Worm (Caenorhabditis elegans) whole organism, mixed stage, embryonic: ENCODE results near the gene lron-5.

Source experiments
- blmp-1 ChIP-seq: fragments of 150-350 bp; optimal IDR thresholded peaks from 2 replicates; lab custom pipeline; 2014; ENCODE audit warnings: missing biosample characterization, missing genetic modification characterization
- ceh-83 ChIP-seq: fragments of 200-800 bp; sonication (Bioruptor generic); optimal IDR thresholded peaks from 2 replicates; lab custom pipeline; 2018; ENCODE audit warnings: mild to moderate bottlenecking, missing genetic modification characterization, missing compliant biosample characterization
- cnd-1 ChIP-seq: fragments of 200-800 bp; sonication (Bioruptor generic); optimal IDR thresholded peaks from 2 replicates; lab custom pipeline; 2018; ENCODE audit warnings: mild to moderate bottlenecking, missing genetic modification characterization, missing compliant biosample characterization
- drap-1 ChIP-seq: fragments of 200-800 bp; sonication (Bioruptor generic); optimal IDR thresholded peaks from 3 replicates; lab custom pipeline; 2018; ENCODE audit warnings: mild to moderate bottlenecking, missing genetic modification characterization, missing compliant biosample characterization
- lin-13 ChIP-seq: fragments of 150-350 bp; optimal IDR thresholded peaks from 2 replicates; lab custom pipeline; 2014; ENCODE audit warnings: missing biosample characterization, missing genetic modification characterization
- lsy-2 ChIP-seq: fragments of 150-350 bp; optimal IDR thresholded peaks from 2 replicates; lab custom pipeline; 2014; ENCODE audit warnings: missing biosample characterization, missing genetic modification characterization
- mab-5 ChIP-seq: fragments of 150-350 bp; optimal IDR thresholded peaks from 2 replicates; lab custom pipeline; 2014; ENCODE audit warnings: missing biosample characterization, missing genetic modification characterization
- mep-1 ChIP-seq: fragments of 150-350 bp; optimal IDR thresholded peaks from 2 replicates; lab custom pipeline; 2017; ENCODE audit warnings: missing biosample characterization, missing genetic modification reagents, missing genetic modification characterization, inconsistent platforms
- nhr-237 ChIP-seq: fragments of 150-350 bp; optimal IDR thresholded peaks from 2 replicates; lab custom pipeline; 2014; ENCODE audit warnings: missing biosample characterization, missing genetic modification characterization
- unc-39 ChIP-seq: fragments of 150-350 bp; optimal IDR thresholded peaks from 2 replicates; lab custom pipeline; 2014; ENCODE audit warnings: missing biosample characterization, missing genetic modification characterization

- TF ChIP-seq ceh-83 (GFP tag; lab: Kevin White, UChicago), result no peak
- TF ChIP-seq blmp-1 (tag; lab: Kevin White, UChicago), result no peak
- no peak for TF ChIP-seq mep-1 (tag; lab: Kevin White, UChicago)
- no peak for TF ChIP-seq unc-39 (tag; lab: Kevin White, UChicago)
- TF ChIP-seq nhr-237 (tag; lab: Kevin White, UChicago), result no peak
- TF ChIP-seq mab-5, result no peak
- no peak for TF ChIP-seq lin-13
- TF ChIP-seq lsy-2, result no peak
- TF ChIP-seq cnd-1 (tag; lab: Kevin White, UChicago), result no peak
- TF ChIP-seq drap-1, result no peak
Observed at ce11 chrIII:4643262-4643661, 20.4 kb downstream of the lron-5 start, which contains the start of gene pfas-1.
